Worm (Caenorhabditis elegans) whole organism, mixed stage, embryonic: ENCODE data around the gene fut-3.

ENCODE experiments used
- elt-3 ChIP-seq: fragments of 150-350 bp; optimal IDR thresholded peaks from 2 replicates; lab custom pipeline; 2014; ENCODE audit warnings: missing biosample characterization, missing genetic modification characterization
- lsy-2 ChIP-seq: fragments of 150-350 bp; optimal IDR thresholded peaks from 2 replicates; lab custom pipeline; 2014; ENCODE audit warnings: missing biosample characterization, missing genetic modification characterization
- nhr-237 ChIP-seq: fragments of 150-350 bp; optimal IDR thresholded peaks from 2 replicates; lab custom pipeline; 2014; ENCODE audit warnings: missing biosample characterization, missing genetic modification characterization
- nhr-76 ChIP-seq: sonication (generic microtip); optimal IDR thresholded peaks from 2 replicates; lab custom pipeline; 2017; ENCODE audit warnings: missing biosample characterization, missing genetic modification characterization

- no peak for TF ChIP-seq lsy-2 (tag; lab: Kevin White, UChicago)
- TF ChIP-seq nhr-76 (tag; lab: Kevin White, UChicago), result no peak
- no peak for TF ChIP-seq nhr-237 (tag; lab: Kevin White, UChicago)
- no peak for TF ChIP-seq elt-3 (tag; lab: Kevin White, UChicago)
Observed at ce11 chrII:5680703-5681102, 21.1 kb upstream of the fut-3 start, which contains the start of gene flp-27.
